Fruit fly (Drosophila melanogaster) whole organism, adult: Measurements from ENCODE around the gene sgg.

Source experiments
- CG11617 ChIP-seq: fragments of 200-800 bp; sonication (Bioruptor generic); optimal IDR thresholded peaks from 2 replicates; lab custom pipeline; 2017; ENCODE audit warnings: mild to moderate bottlenecking, missing biosample characterization, missing genetic modification reagents, missing genetic modification characterization
- CG12768 ChIP-seq: fragments of 200-800 bp; sonication (Bioruptor generic); optimal IDR thresholded peaks from 2 replicates; lab custom pipeline; 2017; ENCODE audit warnings: missing biosample characterization, missing genetic modification characterization, mild to moderate bottlenecking, moderate library complexity, missing genetic modification reagents
- CG14711 ChIP-seq: fragments of 200-800 bp; sonication (Bioruptor generic); optimal IDR thresholded peaks from 2 replicates; lab custom pipeline; 2018; ENCODE audit warnings: missing biosample characterization, mild to moderate bottlenecking, missing genetic modification characterization, moderate library complexity
- CG1620 ChIP-seq: fragments of 200-800 bp; sonication (Bioruptor generic); optimal IDR thresholded peaks from 2 replicates; lab custom pipeline; 2016; ENCODE audit warnings: missing biosample characterization, missing genetic modification characterization
- CG33017 ChIP-seq: fragments of 200-800 bp; sonication (Bioruptor generic); optimal IDR thresholded peaks from 2 replicates; lab custom pipeline; 2018; ENCODE audit warnings: missing biosample characterization, mild to moderate bottlenecking, missing genetic modification characterization, moderate library complexity
- CG5204 ChIP-seq: fragments of 200-800 bp; sonication (Bioruptor generic); optimal IDR thresholded peaks from 2 replicates; lab custom pipeline; 2016; ENCODE audit warnings: missing biosample characterization, missing genetic modification characterization
- CG7045 ChIP-seq: fragments of 200-800 bp; sonication (Bioruptor generic); optimal IDR thresholded peaks from 2 replicates; lab custom pipeline; 2017; ENCODE audit warnings: missing biosample characterization, mild to moderate bottlenecking, missing genetic modification characterization
- CG7101 ChIP-seq: fragments of 200-800 bp; sonication (Bioruptor generic); optimal IDR thresholded peaks from 2 replicates; lab custom pipeline; 2018; ENCODE audit warnings: missing biosample characterization, mild to moderate bottlenecking, missing genetic modification characterization, moderate library complexity
- Crg-1 ChIP-seq: fragments of 200-800 bp; sonication (Bioruptor generic); optimal IDR thresholded peaks from 2 replicates; lab custom pipeline; 2016; ENCODE audit warnings: missing biosample characterization, missing genetic modification characterization
- Hr96 ChIP-seq: fragments of 200-800 bp; sonication (Bioruptor generic); optimal IDR thresholded peaks from 2 replicates; lab custom pipeline; 2016; ENCODE audit warnings: missing biosample characterization, missing genetic modification characterization
- Mnt ChIP-seq: fragments of 200-800 bp; sonication (Bioruptor generic); optimal IDR thresholded peaks from 2 replicates; lab custom pipeline; 2016; ENCODE audit warnings: missing biosample characterization, mild to moderate bottlenecking, missing genetic modification characterization
- bab1 ChIP-seq: fragments of 200-800 bp; sonication (Bioruptor generic); optimal IDR thresholded peaks from 3 replicates; lab custom pipeline; 2019; ENCODE audit warnings: missing biosample characterization, mild to moderate bottlenecking, missing genetic modification characterization, moderate library complexity
- cic ChIP-seq: fragments of 200-800 bp; sonication (Bioruptor generic); optimal IDR thresholded peaks from 2 replicates; lab custom pipeline; 2017; ENCODE audit warnings: missing biosample characterization, mild to moderate bottlenecking, missing genetic modification characterization, moderate library complexity
- cnc ChIP-seq, 2 experiments: fragments of >200 bp; optimal IDR thresholded peaks; 2 replicates each; lab custom pipeline; 2017
- kay ChIP-seq: fragments of 200-800 bp; sonication (Bioruptor generic); peaks from one replicate; lab custom pipeline; 2016; ENCODE audit warnings: missing biosample characterization, missing genetic modification characterization, borderline replicate concordance
- ovo ChIP-seq: fragments of 200-800 bp; sonication (Bioruptor generic); optimal IDR thresholded peaks from 2 replicates; lab custom pipeline; 2016; ENCODE audit warnings: missing biosample characterization, missing genetic modification characterization
- pad ChIP-seq: fragments of 200-800 bp; sonication (Bioruptor generic); optimal IDR thresholded peaks from 3 replicates; lab custom pipeline; 2017; ENCODE audit warnings: missing biosample characterization, missing genetic modification characterization, mild to moderate bottlenecking, moderate library complexity, missing genetic modification reagents
- tj ChIP-seq: fragments of 200-800 bp; sonication (Bioruptor generic); optimal IDR thresholded peaks from 3 replicates; lab custom pipeline; 2017; ENCODE audit warnings: missing biosample characterization, mild to moderate bottlenecking, missing genetic modification characterization, moderate library complexity
- toe ChIP-seq: fragments of 200-800 bp; sonication (Bioruptor generic); optimal IDR thresholded peaks from 2 replicates; lab custom pipeline; 2016; ENCODE audit warnings: missing biosample characterization, missing genetic modification characterization

The sgg gene

DNA sequence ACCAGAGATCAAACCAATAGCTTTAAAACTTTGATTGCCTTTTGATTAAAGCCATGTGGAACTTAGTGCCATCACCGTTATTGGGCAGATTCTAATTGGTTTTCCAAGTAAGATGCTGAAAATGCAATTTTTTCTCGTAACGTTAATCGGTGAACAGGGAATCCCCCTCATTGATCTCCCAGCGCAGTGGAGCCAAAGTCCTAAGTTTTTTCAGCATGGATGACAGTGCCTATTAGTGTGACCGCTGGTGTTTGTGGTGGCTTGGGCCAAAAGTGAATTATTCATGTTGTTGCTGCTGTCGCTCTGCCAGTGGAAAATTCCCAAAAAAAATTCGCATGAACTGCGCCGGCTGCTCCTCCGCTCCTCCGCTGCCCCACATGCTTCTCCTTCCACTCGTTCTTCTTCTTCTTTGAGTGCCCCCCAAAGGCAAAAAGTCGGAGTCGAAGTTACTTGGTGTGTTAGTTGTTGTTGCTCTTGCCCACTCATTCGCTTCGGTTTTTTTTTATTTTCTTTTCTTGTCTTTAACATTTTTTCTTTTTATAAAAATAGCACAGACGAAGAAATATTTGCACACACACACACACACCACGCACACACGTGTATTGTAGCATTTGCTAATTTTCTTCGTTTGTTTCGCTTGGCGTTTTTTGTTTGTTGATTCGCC, 14.3 kb downstream of the sgg start:
- TF ChIP-seq toe (GFP tag; lab: Kevin White, UChicago), result no peak
- TF ChIP-seq cnc (optimal IDR thresholded peaks at IDR 0.05; lab: Kevin White, UChicago), result no peak
- no peak for TF ChIP-seq CG11617 (GFP tag; lab: Kevin White, UChicago)
- TF ChIP-seq Hr96 (GFP tag; lab: Kevin White, UChicago), result no peak
- TF ChIP-seq CG1620 (GFP tag; lab: Kevin White, UChicago), result no peak
- TF ChIP-seq CG7045 (GFP tag; lab: Kevin White, UChicago), result no peak
- no peak for TF ChIP-seq Mnt
- TF ChIP-seq CG12768 (GFP tag; lab: Kevin White, UChicago), result no peak
- no peak for TF ChIP-seq CG14711 (tag; lab: Kevin White, UChicago)
- no peak for TF ChIP-seq tj (GFP tag; lab: Kevin White, UChicago)
- TF ChIP-seq Crg-1 (GFP tag; lab: Kevin White, UChicago), result no peak

DNA sequence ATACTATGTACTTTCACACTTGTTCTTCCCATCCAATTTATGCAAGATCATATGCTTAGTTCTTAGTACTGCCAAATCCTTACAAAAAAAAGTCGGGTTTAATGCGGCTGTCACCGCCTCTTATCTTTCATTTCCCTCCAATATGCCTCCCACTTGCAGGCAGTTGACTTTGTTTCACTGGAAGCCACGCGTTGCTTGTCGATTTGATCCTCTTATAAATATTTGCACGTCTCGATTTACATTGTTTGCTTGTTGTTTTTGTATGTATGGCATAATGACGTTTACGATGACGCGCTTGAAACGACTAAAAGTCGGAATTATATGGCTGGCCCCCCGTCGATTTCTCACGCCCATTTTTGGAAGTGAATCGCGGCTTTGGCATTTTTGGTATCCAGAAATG, 15.2 kb downstream of the sgg start:
- TF ChIP-seq kay (GFP tag; lab: Kevin White, UChicago) (peak; percentile 74), CG5204 (no peak), Mnt (no peak)

- no peak for TF ChIP-seq CG7045 (GFP tag; lab: Kevin White, UChicago)
These were observed 17.4 kb downstream of the sgg start for dm6 chrX:2651128-2651527.

DNA sequence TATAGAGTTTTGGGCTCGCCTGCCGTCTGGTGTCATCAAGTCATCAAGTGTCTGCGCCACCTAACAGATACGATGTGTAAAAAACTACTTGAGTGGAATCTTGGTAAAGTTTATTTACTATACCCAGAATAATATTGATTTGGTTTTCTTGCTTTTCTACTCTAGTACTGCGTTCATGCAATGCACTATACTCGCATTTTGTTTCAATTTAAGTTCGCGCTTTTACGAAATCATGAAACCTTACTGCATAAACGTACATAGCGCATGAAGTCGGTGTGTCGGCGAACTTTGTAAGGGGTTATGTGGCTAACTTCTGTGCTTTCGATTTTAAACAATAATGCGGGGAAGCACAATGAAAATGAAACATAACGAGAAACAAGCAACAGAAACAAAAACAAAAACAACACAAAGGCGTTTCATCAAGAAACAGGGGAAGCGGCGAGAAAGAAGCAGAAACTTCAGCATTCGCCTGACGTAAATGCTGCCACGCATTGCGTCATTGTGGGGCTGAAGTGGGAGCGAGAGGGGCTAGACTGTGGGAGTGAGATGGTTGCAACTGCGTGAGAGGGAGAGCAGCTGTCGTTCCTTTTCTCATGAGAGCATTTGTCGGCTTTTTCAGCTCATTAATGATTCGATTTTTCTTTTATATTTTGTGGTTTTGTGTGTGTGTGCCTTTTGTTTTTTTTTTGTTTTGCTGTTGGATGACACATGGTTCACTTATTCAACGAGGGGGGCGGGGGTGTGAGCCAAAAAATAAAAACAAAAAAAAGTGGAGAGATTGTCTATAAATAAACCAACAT, 18.6 kb downstream of the sgg start:
- TF ChIP-seq kay (GFP tag; lab: Kevin White, UChicago) (peak; percentile 74), cic (peak; percentile 12), Mnt (no peak)

- TF ChIP-seq kay (GFP tag; lab: Kevin White, UChicago) (peak; percentile 55), tj (GFP tag; lab: Kevin White, UChicago) (peak; percentile 14), CG11617 (GFP tag; lab: Kevin White, UChicago) (no peak), Crg-1 (GFP tag; lab: Kevin White, UChicago) (no peak), cic (peak; percentile 49), CG14711 (tag; lab: Kevin White, UChicago) (no peak), bab1 (no peak), cnc (optimal IDR thresholded peaks at IDR 0.05; lab: Kevin White, UChicago) (no peak), Hr96 (GFP tag; lab: Kevin White, UChicago) (no peak), Mnt (peak; percentile 18)
These were observed 20.0 kb downstream of the sgg start for dm6 chrX:2653533-2654296.

- no peak for TF ChIP-seq CG1620 (GFP tag; lab: Kevin White, UChicago)
- no peak for TF ChIP-seq pad (GFP tag; lab: Kevin White, UChicago)
- no peak for TF ChIP-seq toe (GFP tag; lab: Kevin White, UChicago)
- no peak for TF ChIP-seq CG14711 (tag; lab: Kevin White, UChicago)
- TF ChIP-seq kay (GFP tag; lab: Kevin White, UChicago), result no peak
- no peak for TF ChIP-seq ovo (GFP tag; lab: Kevin White, UChicago)
- no peak for TF ChIP-seq CG11617 (GFP tag; lab: Kevin White, UChicago)
These were observed 21.7 kb downstream of the sgg start for dm6 chrX:2655479-2655878.

- TF ChIP-seq CG33017 (tag; lab: Kevin White, UChicago) (no peak), Crg-1 (GFP tag; lab: Kevin White, UChicago) (no peak), pad (GFP tag; lab: Kevin White, UChicago) (no peak), cnc (optimal IDR thresholded peaks at IDR 0.05; lab: Kevin White, UChicago) (no peak), CG7101 (tag; lab: Kevin White, UChicago) (no peak), tj (GFP tag; lab: Kevin White, UChicago) (no peak), Hr96 (GFP tag; lab: Kevin White, UChicago) (no peak), bab1 (no peak), CG11617 (GFP tag; lab: Kevin White, UChicago) (no peak), CG14711 (tag; lab: Kevin White, UChicago) (no peak), CG7045 (GFP tag; lab: Kevin White, UChicago) (no peak), CG12768 (GFP tag; lab: Kevin White, UChicago) (no peak)
These were observed 22.2 kb downstream of the sgg start for dm6 chrX:2655998-2656397.
